Worm (Caenorhabditis elegans) whole organism, L4 larva: ENCODE data around the gene srx-50.

ENCODE experiments used
- F26F4.8 ChIP-seq: fragments of 200-800 bp; sonication (Bioruptor generic); conservative IDR thresholded peaks from 2 replicates; pipeline ENCODE4 v1.3.6; 2022; ENCODE audit warnings: missing genetic modification characterization, missing compliant biosample characterization
- F37D6.2 ChIP-seq: sonication (generic microtip); optimal IDR thresholded peaks from 2 replicates; lab custom pipeline; 2016; ENCODE audit warnings: mild to moderate bottlenecking, missing genetic modification characterization, missing compliant biosample characterization
- F49E8.2 ChIP-seq: sonication (generic microtip); optimal IDR thresholded peaks from 2 replicates; lab custom pipeline; 2016; ENCODE audit warnings: missing compliant biosample characterization, mild to moderate bottlenecking, missing genetic modification characterization, borderline replicate concordance
- T20F7.1 ChIP-seq: fragments of 200-800 bp; sonication (Bioruptor generic); optimal IDR thresholded peaks from 2 replicates; lab custom pipeline; 2018; ENCODE audit warnings: mild to moderate bottlenecking, missing genetic modification characterization, missing compliant biosample characterization
- T26A8.4 ChIP-seq: fragments of 200-800 bp; sonication (Bioruptor generic); IDR thresholded peaks from 2 replicates; pipeline ENCODE4 v1.3.6; 2022; ENCODE audit warnings: missing genetic modification characterization, missing compliant biosample characterization
- Y48G9A.11 ChIP-seq: fragments of 200-800 bp; sonication (Bioruptor generic); IDR thresholded peaks from 2 replicates; pipeline ENCODE4 v1.3.6; 2022; ENCODE audit warnings: missing genetic modification reagents, missing genetic modification characterization, missing compliant biosample characterization
- Y5F2A.4 ChIP-seq: fragments of 200-800 bp; sonication (Bioruptor generic); optimal IDR thresholded peaks from 2 replicates; lab custom pipeline; 2018; ENCODE audit warnings: mild to moderate bottlenecking, missing genetic modification characterization, missing compliant biosample characterization
- Y75B8A.6 ChIP-seq: fragments of 200-800 bp; sonication (Bioruptor generic); IDR thresholded peaks from 2 replicates; pipeline ENCODE4 v1.3.6; 2022; ENCODE audit warnings: missing genetic modification reagents, missing genetic modification characterization, missing compliant biosample characterization
- ZK546.5 ChIP-seq, 2 experiments: sonication (generic microtip); optimal IDR thresholded peaks; 2 replicates each; lab custom pipeline; 2017; ENCODE audit warnings: missing biosample characterization in 2 of 2, missing genetic modification characterization in 2 of 2
- aha-1 ChIP-seq: fragments of 150-350 bp; peaks from one replicate; lab custom pipeline; 2014; ENCODE audit warnings: missing biosample characterization, missing genetic modification characterization
- ama-1 ChIP-seq: fragments of 150-350 bp; optimal IDR thresholded peaks from 2 replicates; lab custom pipeline; 2014; ENCODE audit warnings: inconsistent platforms, mixed read lengths
- arid-1 ChIP-seq: fragments of 200-800 bp; sonication (Bioruptor generic); conservative IDR thresholded peaks from 2 replicates; pipeline ENCODE4 v1.3.6; 2022; ENCODE audit warnings: missing genetic modification reagents, missing genetic modification characterization, missing compliant biosample characterization
- attf-4 ChIP-seq: sonication (generic microtip); optimal IDR thresholded peaks from 3 replicates; lab custom pipeline; 2017; ENCODE audit warnings: missing biosample characterization, missing genetic modification characterization
- ceh-20 ChIP-seq: fragments of 200-800 bp; sonication (Bioruptor generic); IDR thresholded peaks from 2 replicates; pipeline ENCODE4 v1.3.6; 2022; ENCODE audit warnings: missing genetic modification reagents, missing genetic modification characterization, missing compliant biosample characterization
- ceh-28 ChIP-seq: fragments of 150-350 bp; optimal IDR thresholded peaks from 2 replicates; lab custom pipeline; 2014; ENCODE audit warnings: missing biosample characterization, missing genetic modification reagents, missing genetic modification characterization
- ceh-62 ChIP-seq: sonication (generic microtip); optimal IDR thresholded peaks from 2 replicates; lab custom pipeline; 2017; ENCODE audit warnings: missing biosample characterization, missing genetic modification characterization
- ces-1 ChIP-seq: fragments of 150-350 bp; sonication (generic microtip); optimal IDR thresholded peaks from 4 replicates; lab custom pipeline; 2014; ENCODE audit warnings: missing biosample characterization, missing genetic modification reagents, missing genetic modification characterization
- daf-12 ChIP-seq: fragments of 150-350 bp; optimal IDR thresholded peaks from 2 replicates; lab custom pipeline; 2014; ENCODE audit warnings: missing biosample characterization, missing genetic modification reagents, missing genetic modification characterization
- dmd-6 ChIP-seq: fragments of 200-800 bp; sonication (Bioruptor generic); IDR thresholded peaks from 2 replicates; pipeline ENCODE4 v1.3.6; 2022; ENCODE audit warnings: missing genetic modification reagents, missing genetic modification characterization, missing compliant biosample characterization
- dmd-8 ChIP-seq: fragments of 200-800 bp; sonication (Bioruptor generic); IDR thresholded peaks from 2 replicates; pipeline ENCODE4 v1.3.6; 2022; ENCODE audit warnings: missing genetic modification characterization, missing compliant biosample characterization
- fkh-10 ChIP-seq: fragments of 150-350 bp; optimal IDR thresholded peaks from 2 replicates; lab custom pipeline; 2014; ENCODE audit warnings: missing biosample characterization, missing genetic modification reagents, missing genetic modification characterization
- hif-1 ChIP-seq, 2 experiments: sonication (generic microtip); optimal IDR thresholded peaks; 2 replicates each; lab custom pipeline; 2016 to 2017; ENCODE audit warnings: missing compliant biosample characterization in 2 of 2, missing genetic modification characterization in 2 of 2, missing genetic modification reagents in 2 of 2, missing genotype in 2 of 2, mild to moderate bottlenecking in 1 of 2
- hlh-11 ChIP-seq: fragments of 200-800 bp; sonication (Bioruptor generic); optimal IDR thresholded peaks from 2 replicates; lab custom pipeline; 2018; ENCODE audit warnings: mild to moderate bottlenecking, missing genetic modification characterization, missing compliant biosample characterization
- hmg-1.1 ChIP-seq: fragments of 200-800 bp; sonication (Bioruptor generic); IDR thresholded peaks from 2 replicates; pipeline ENCODE4 v1.3.6; 2022; ENCODE audit warnings: missing genetic modification reagents, missing genetic modification characterization, missing compliant biosample characterization
- jun-1 ChIP-seq: fragments of 150-350 bp; optimal IDR thresholded peaks from 2 replicates; lab custom pipeline; 2014; ENCODE audit warnings: missing biosample characterization, missing genetic modification reagents, missing genetic modification characterization
- lim-7 ChIP-seq: fragments of 200-800 bp; sonication (Bioruptor generic); IDR thresholded peaks from 2 replicates; pipeline ENCODE4 v1.3.6; 2022; ENCODE audit warnings: missing genetic modification characterization, missing compliant biosample characterization
- lir-3 ChIP-seq: sonication (generic microtip); optimal IDR thresholded peaks from 2 replicates; lab custom pipeline; 2016; ENCODE audit warnings: mild to moderate bottlenecking, missing genetic modification characterization, missing compliant biosample characterization
- lsy-2 ChIP-seq, 2 experiments: fragments of 150-350 bp in 1 of 2; sonication (generic microtip) in 1 of 2; optimal IDR thresholded peaks; 2 replicates each; lab custom pipeline; 2014 to 2017; ENCODE audit warnings: missing biosample characterization in 2 of 2, missing genetic modification characterization in 2 of 2
- madf-9 ChIP-seq: fragments of 200-800 bp; sonication (Bioruptor generic); conservative IDR thresholded peaks from 2 replicates; pipeline ENCODE4 v1.3.6; 2022; ENCODE audit warnings: missing genetic modification reagents, missing genetic modification characterization, missing compliant biosample characterization
- mdt-29 ChIP-seq: fragments of 200-800 bp; sonication (Bioruptor generic); IDR thresholded peaks from 2 replicates; pipeline ENCODE4 v1.3.6; 2022; ENCODE audit warnings: missing genetic modification reagents, missing genetic modification characterization, missing compliant biosample characterization
- mes-2 ChIP-seq: sonication (generic microtip); optimal IDR thresholded peaks from 2 replicates; lab custom pipeline; 2016; ENCODE audit warnings: missing genotype, mild to moderate bottlenecking, missing genetic modification characterization, missing compliant biosample characterization; ENCODE audit not compliant: poor library complexity, severe bottlenecking
- nhr-10 ChIP-seq: fragments of 150-350 bp; optimal IDR thresholded peaks from 2 replicates; lab custom pipeline; 2014; ENCODE audit warnings: missing biosample characterization, missing genetic modification characterization
- nhr-111 ChIP-seq: fragments of 200-800 bp; sonication (Bioruptor generic); optimal IDR thresholded peaks from 2 replicates; lab custom pipeline; 2018; ENCODE audit warnings: mild to moderate bottlenecking, missing genetic modification characterization, missing compliant biosample characterization
- pha-4 ChIP-seq, 2 experiments: fragments of 150-350 bp in 1 of 2; fragments of 200-800 bp in 1 of 2; sonication (Bioruptor generic) in 1 of 2; IDR thresholded peaks in 1 of 2; optimal IDR thresholded peaks in 1 of 2; 2 replicates each; pipeline versions ENCODE4 v1.3.6 to Lab custom; 2014 to 2022; ENCODE audit warnings: missing genetic modification characterization in 2 of 2, missing genetic modification reagents in 2 of 2, missing biosample characterization in 1 of 2, missing compliant biosample characterization in 1 of 2
- pqm-1 ChIP-seq: sonication (generic microtip); optimal IDR thresholded peaks from 2 replicates; lab custom pipeline; 2017; ENCODE audit warnings: missing biosample characterization, missing genetic modification characterization
- rbr-2 ChIP-seq: sonication (generic microtip); optimal IDR thresholded peaks from 2 replicates; lab custom pipeline; 2016; ENCODE audit warnings: missing genotype, missing genetic modification characterization, missing compliant biosample characterization
- sdz-12 ChIP-seq: fragments of 200-800 bp; sonication (Bioruptor generic); optimal IDR thresholded peaks from 2 replicates; lab custom pipeline; 2018; ENCODE audit warnings: mild to moderate bottlenecking, missing genetic modification characterization, missing compliant biosample characterization
- set-16 ChIP-seq: fragments of 200-800 bp; sonication (Bioruptor generic); IDR thresholded peaks from 2 replicates; pipeline ENCODE4 v1.3.6; 2022; ENCODE audit warnings: missing genetic modification reagents, missing genetic modification characterization, missing compliant biosample characterization
- skn-1 ChIP-seq: fragments of 150-350 bp; optimal IDR thresholded peaks from 2 replicates; lab custom pipeline; 2014; ENCODE audit warnings: missing biosample characterization, missing genetic modification characterization
- snpc-4 ChIP-seq: fragments of 150-350 bp; optimal IDR thresholded peaks from 2 replicates; lab custom pipeline; 2014; ENCODE audit warnings: missing biosample characterization, missing genetic modification characterization
- spr-1 ChIP-seq: sonication (generic microtip); optimal IDR thresholded peaks from 2 replicates; lab custom pipeline; 2016; ENCODE audit warnings: mild to moderate bottlenecking, missing genetic modification characterization, missing compliant biosample characterization
- tag-97 ChIP-seq: fragments of 200-800 bp; sonication (Bioruptor generic); IDR thresholded peaks from 2 replicates; pipeline ENCODE4 v1.3.6; 2022; ENCODE audit warnings: missing genetic modification characterization, missing compliant biosample characterization
- tra-1 ChIP-seq: fragments of 200-800 bp; sonication (Bioruptor generic); IDR thresholded peaks from 2 replicates; pipeline ENCODE4 v1.3.6; 2022; ENCODE audit warnings: missing genetic modification reagents, missing genetic modification characterization, missing compliant biosample characterization
- unc-130 ChIP-seq: sonication (generic microtip); optimal IDR thresholded peaks from 2 replicates; lab custom pipeline; 2016; ENCODE audit warnings: missing genetic modification reagents, missing genetic modification characterization, missing compliant biosample characterization
- unc-39 ChIP-seq: sonication (generic microtip); optimal IDR thresholded peaks from 2 replicates; lab custom pipeline; 2017; ENCODE audit warnings: missing biosample characterization, missing genetic modification characterization
- unc-62 ChIP-seq, 3 experiments: fragments of 150-350 bp in 1 of 3; sonication (generic microtip); optimal IDR thresholded peaks in 2 of 3; peaks in 1 of 3; 1 replicate in 1 of 3; 2 replicates in 2 of 3; lab custom pipeline; 2014 to 2017; ENCODE audit warnings: missing biosample characterization in 3 of 3, missing genetic modification characterization in 3 of 3, missing genetic modification reagents in 3 of 3, missing genotype in 1 of 3
- vab-7 ChIP-seq: fragments of 200-800 bp; sonication (Bioruptor generic); IDR thresholded peaks from 2 replicates; pipeline ENCODE4 v1.3.6; 2022; ENCODE audit warnings: missing genetic modification reagents, missing genetic modification characterization, missing compliant biosample characterization
- zfp-3 ChIP-seq: fragments of 200-800 bp; sonication (Bioruptor generic); conservative IDR thresholded peaks from 2 replicates; pipeline ENCODE4 v1.3.6; 2022; ENCODE audit warnings: missing genetic modification reagents, missing genetic modification characterization, missing compliant biosample characterization
- zip-11 ChIP-seq: fragments of 200-800 bp; sonication (Bioruptor generic); IDR thresholded peaks from 2 replicates; pipeline ENCODE4 v1.3.6; 2022; ENCODE audit warnings: missing genetic modification characterization, missing compliant biosample characterization
- ztf-11 ChIP-seq: fragments of 150-350 bp; optimal IDR thresholded peaks from 2 replicates; lab custom pipeline; 2014; ENCODE audit warnings: missing biosample characterization, missing genetic modification characterization

Gene srx-50

ce11 chrIV:7084632-7085160 lies 26.9 kb downstream of the srx-50 start, which contains the start of gene rps-4 (continued):
- TF ChIP-seq fkh-10 (GFP tag; lab: Kevin White, UChicago) (peak; percentile 83), jun-1 (tag; lab: Kevin White, UChicago) (peak; percentile 23), mdt-29 (GFP tag; lab: Robert Waterston, UW) (peak; percentile 66), daf-12 (no peak), zfp-3 (GFP tag; lab: Robert Waterston, UW) (0 out of 2 replicates have a peak, but pooled peaks have one; percentile 39), ceh-62 (tag; lab: Kevin White, UChicago) (no peak), nhr-111 (no peak), T20F7.1 (peak; percentile 87), F37D6.2 (peak; percentile 59), arid-1 (GFP tag; lab: Robert Waterston, UW) (peak; percentile 58; the same call in 1 of the 2 replicates), unc-39 (no peak), nhr-10 (no peak), tra-1 (GFP tag; lab: Robert Waterston, UW) (peak; percentile 73; the same call in 1 of the 2 replicates), rbr-2 (tag; lab: Kevin White, UChicago) (peak; percentile 75), unc-130 (GFP tag; lab: Kevin White, UChicago) (peak; percentile 42), aha-1 (tag; lab: Kevin White, UChicago) (peak; percentile 97), lsy-2 (tag; optimal IDR thresholded peaks at IDR 0.05; lab: Kevin White, UChicago) (peak in 1 of 2 experiments; percentile 93), sdz-12 (GFP tag; lab: Kevin White, UChicago) (no peak), unc-62 (GFP tag; optimal IDR thresholded peaks at IDR 0.05 in 1 of 2; lab: Kevin White, UChicago) (peak in 1 of 2 experiments; percentile 41), unc-62 (tag; optimal IDR thresholded peaks at IDR 0.05; lab: Kevin White, UChicago) (no peak), ces-1 (GFP tag; lab: Kevin White, UChicago) (no peak), snpc-4 (tag; lab: Kevin White, UChicago) (no peak), F49E8.2 (tag; lab: Kevin White, UChicago) (no peak), skn-1 (tag; lab: Kevin White, UChicago) (no peak), F26F4.8 (GFP tag; lab: Robert Waterston, UW) (no peak), tag-97 (no peak), zip-11 (GFP tag; lab: Robert Waterston, UW) (no peak), hif-1 (tag; optimal IDR thresholded peaks at IDR 0.05; lab: Kevin White, UChicago) (peak in 1 of 2 experiments; percentile 67), madf-9 (GFP tag; lab: Robert Waterston, UW) (no peak; the same call in 1 of the 2 replicates), T26A8.4 (GFP tag; lab: Robert Waterston, UW) (peak; percentile 77), ztf-11 (tag; lab: Kevin White, UChicago) (no peak), ama-1 (peak; percentile 43), Y75B8A.6 (no peak), Y5F2A.4 (GFP tag; lab: Kevin White, UChicago) (no peak), dmd-6 (GFP tag; lab: Robert Waterston, UW) (peak; percentile 83), set-16 (GFP tag; lab: Robert Waterston, UW) (no peak; the same call in 1 of the 2 replicates), hlh-11 (tag; lab: Kevin White, UChicago) (peak; percentile 91), lir-3 (tag; lab: Kevin White, UChicago) (no peak), ceh-20 (GFP tag; lab: Robert Waterston, UW) (peak; percentile 79), pha-4 (GFP tag; IDR thresholded peaks at IDR 0.05; lab: Robert Waterston, UW) (peak; percentile 68), pha-4 (tag; optimal IDR thresholded peaks at IDR 0.05; lab: Kevin White, UChicago) (peak; percentile 62), mes-2 (peak; percentile 93), spr-1 (tag; lab: Kevin White, UChicago) (peak; percentile 65), ZK546.5 (tag; optimal IDR thresholded peaks at IDR 0.05; lab: Kevin White, UChicago) (no peak), Y48G9A.11 (0 out of 2 replicates have a peak, but pooled peaks have one; percentile 46), vab-7 (GFP tag; lab: Robert Waterston, UW) (peak; percentile 50; the same call in 1 of the 2 replicates), dmd-8 (GFP tag; lab: Robert Waterston, UW) (no peak), ceh-28 (tag; lab: Kevin White, UChicago) (no peak), lim-7 (GFP tag; lab: Robert Waterston, UW) (no peak), hmg-1.1 (GFP tag; lab: Robert Waterston, UW) (no peak; the same call in 1 of the 2 replicates), pqm-1 (tag; lab: Kevin White, UChicago) (peak; percentile 53), attf-4 (no peak)
